Worm (Caenorhabditis elegans) whole organism, young adult: ENCODE results near the gene Y81B9A.2.
A peak's percentile ranks its signal among the peaks of the same experiment; 100 is the strongest.

Source experiments
- F22D6.2 ChIP-seq: sonication (generic microtip); optimal IDR thresholded peaks from 2 replicates; lab custom pipeline; 2016; ENCODE audit warnings: mild to moderate bottlenecking, missing genetic modification characterization, missing compliant biosample characterization
- F33H1.4 ChIP-seq: fragments of 200-800 bp; sonication (Bioruptor generic); IDR thresholded peaks from 2 replicates; pipeline ENCODE4 v1.3.6; 2022; ENCODE audit warnings: missing genetic modification reagents, missing genetic modification characterization, missing compliant biosample characterization
- F49E8.2 ChIP-seq: sonication (generic microtip); optimal IDR thresholded peaks from 3 replicates; lab custom pipeline; 2017; ENCODE audit warnings: missing genetic modification characterization, mild to moderate bottlenecking, missing compliant biosample characterization, antibody characterized with exemption, moderate library complexity; ENCODE audit not compliant: insufficient read depth
- T07F8.4 ChIP-seq: sonication (generic microtip); optimal IDR thresholded peaks from 2 replicates; lab custom pipeline; 2016; ENCODE audit warnings: mild to moderate bottlenecking, missing genetic modification characterization, moderate library complexity, missing compliant biosample characterization
- T26A5.8 ChIP-seq: sonication (generic microtip); optimal IDR thresholded peaks from 2 replicates; lab custom pipeline; 2016; ENCODE audit warnings: missing genetic modification characterization, missing compliant biosample characterization
- Y56A3A.18 ChIP-seq: fragments of 200-800 bp; sonication (Bioruptor generic); IDR thresholded peaks from 2 replicates; pipeline ENCODE4 v1.3.6; 2022; ENCODE audit warnings: missing genetic modification reagents, missing genetic modification characterization, missing compliant biosample characterization
- aptf-2 ChIP-seq: fragments of 200-800 bp; sonication (Bioruptor generic); conservative IDR thresholded peaks from 2 replicates; pipeline ENCODE4 v1.3.6; 2022; ENCODE audit warnings: missing genetic modification reagents, missing genetic modification characterization, missing compliant biosample characterization
- ceh-58 ChIP-seq: fragments of 200-800 bp; sonication (Bioruptor generic); IDR thresholded peaks from 2 replicates; pipeline ENCODE4 v1.3.6; 2022; ENCODE audit warnings: missing genetic modification characterization, missing compliant biosample characterization
- ceh-79 ChIP-seq: sonication (generic microtip); optimal IDR thresholded peaks from 2 replicates; lab custom pipeline; 2017; ENCODE audit warnings: mild to moderate bottlenecking, missing genetic modification characterization, missing compliant biosample characterization
- ceh-91 ChIP-seq: fragments of 200-800 bp; sonication (Bioruptor generic); IDR thresholded peaks from 2 replicates; pipeline ENCODE4 v1.3.6; 2022; ENCODE audit warnings: missing genetic modification reagents, missing genetic modification characterization, missing compliant biosample characterization
- die-1 ChIP-seq: sonication (generic microtip); optimal IDR thresholded peaks from 2 replicates; lab custom pipeline; 2016; ENCODE audit warnings: missing genotype, mild to moderate bottlenecking, missing genetic modification characterization, missing compliant biosample characterization
- dox-1 ChIP-seq: fragments of 200-800 bp; sonication (Bioruptor generic); IDR thresholded peaks from 2 replicates; pipeline ENCODE4 v1.3.6; 2022; ENCODE audit warnings: missing genetic modification reagents, missing genetic modification characterization, missing compliant biosample characterization
- egrh-3 ChIP-seq: fragments of 200-800 bp; sonication (Bioruptor generic); IDR thresholded peaks from 2 replicates; pipeline ENCODE4 v1.3.6; 2022; ENCODE audit warnings: missing genetic modification reagents, missing genetic modification characterization, missing compliant biosample characterization
- gei-17 ChIP-seq: fragments of 200-800 bp; sonication (Bioruptor generic); optimal IDR thresholded peaks from 2 replicates; lab custom pipeline; 2018; ENCODE audit warnings: mild to moderate bottlenecking, missing genetic modification characterization, missing compliant biosample characterization
- hrde-1 ChIP-seq: sonication (generic microtip); optimal IDR thresholded peaks from 2 replicates; lab custom pipeline; 2016; ENCODE audit warnings: missing genetic modification characterization, mild to moderate bottlenecking, missing compliant biosample characterization, moderate library complexity, missing genotype, missing genetic modification reagents, borderline replicate concordance
- lin-40 ChIP-seq: sonication (generic microtip); optimal IDR thresholded peaks from 2 replicates; lab custom pipeline; 2016; ENCODE audit warnings: missing genetic modification characterization, mild to moderate bottlenecking, missing compliant biosample characterization, missing genotype, missing genetic modification reagents
- lsl-1 ChIP-seq: fragments of 200-800 bp; sonication (Bioruptor generic); optimal IDR thresholded peaks from 2 replicates; lab custom pipeline; 2018; ENCODE audit warnings: mild to moderate bottlenecking, missing genetic modification characterization, moderate library complexity, missing compliant biosample characterization
- lsy-27 ChIP-seq: sonication (generic microtip); optimal IDR thresholded peaks from 2 replicates; lab custom pipeline; 2017; ENCODE audit warnings: missing genetic modification characterization, mild to moderate bottlenecking, missing compliant biosample characterization, antibody characterized with exemption, missing genotype, borderline replicate concordance; ENCODE audit not compliant: insufficient read depth
- mes-4 ChIP-seq: sonication (generic microtip); optimal IDR thresholded peaks from 2 replicates; lab custom pipeline; 2016; ENCODE audit warnings: missing genotype, missing genetic modification characterization, missing compliant biosample characterization
- mxl-1 ChIP-seq: sonication (generic microtip); optimal IDR thresholded peaks from 2 replicates; lab custom pipeline; 2016; ENCODE audit warnings: missing genetic modification characterization, missing compliant biosample characterization
- nhr-80 ChIP-seq: sonication (generic microtip); optimal IDR thresholded peaks from 2 replicates; lab custom pipeline; 2016; ENCODE audit warnings: missing genetic modification characterization, missing compliant biosample characterization
- sdz-38 ChIP-seq: sonication (generic microtip); optimal IDR thresholded peaks from 2 replicates; lab custom pipeline; 2016; ENCODE audit warnings: missing genotype, missing genetic modification characterization, missing compliant biosample characterization
- snpc-3.4 ChIP-seq: sonication (generic microtip); optimal IDR thresholded peaks from 2 replicates; lab custom pipeline; 2017; ENCODE audit warnings: missing genetic modification characterization, mild to moderate bottlenecking, missing compliant biosample characterization, antibody characterized with exemption, moderate library complexity, missing genotype, missing genetic modification reagents
- snpc-4 ChIP-seq, 5 experiments: fragments of 150-350 bp in 1 of 5; sonication (generic microtip) in 4 of 5; optimal IDR thresholded peaks; 2 replicates each; lab custom pipeline; 2014 to 2018; ENCODE audit warnings: missing genetic modification characterization in 5 of 5, missing biosample characterization in 3 of 5, antibody characterized with exemption in 2 of 5, mild to moderate bottlenecking in 2 of 5, missing compliant biosample characterization in 2 of 5, missing genotype in 2 of 5, moderate library complexity in 2 of 5, missing genetic modification reagents in 1 of 5
- tbp1 ChIP-seq: fragments of 200-800 bp; sonication (Bioruptor generic); optimal IDR thresholded peaks from 2 replicates; lab custom pipeline; 2018; ENCODE audit warnings: mild to moderate bottlenecking, missing genetic modification characterization, missing compliant biosample characterization
- zfh-2 ChIP-seq: fragments of 200-800 bp; sonication (Bioruptor generic); conservative IDR thresholded peaks from 2 replicates; pipeline ENCODE4 v1.3.6; 2022; ENCODE audit warnings: missing genetic modification reagents, missing genetic modification characterization, missing compliant biosample characterization
- ztf-22 ChIP-seq: fragments of 200-800 bp; sonication (Bioruptor generic); optimal IDR thresholded peaks from 2 replicates; lab custom pipeline; 2018; ENCODE audit warnings: mild to moderate bottlenecking, missing genetic modification characterization, moderate library complexity, missing compliant biosample characterization
- ztf-26 ChIP-seq: sonication (generic microtip); optimal IDR thresholded peaks from 2 replicates; lab custom pipeline; 2017; ENCODE audit warnings: missing genetic modification characterization, missing compliant biosample characterization

Gene Y81B9A.2

DNA sequence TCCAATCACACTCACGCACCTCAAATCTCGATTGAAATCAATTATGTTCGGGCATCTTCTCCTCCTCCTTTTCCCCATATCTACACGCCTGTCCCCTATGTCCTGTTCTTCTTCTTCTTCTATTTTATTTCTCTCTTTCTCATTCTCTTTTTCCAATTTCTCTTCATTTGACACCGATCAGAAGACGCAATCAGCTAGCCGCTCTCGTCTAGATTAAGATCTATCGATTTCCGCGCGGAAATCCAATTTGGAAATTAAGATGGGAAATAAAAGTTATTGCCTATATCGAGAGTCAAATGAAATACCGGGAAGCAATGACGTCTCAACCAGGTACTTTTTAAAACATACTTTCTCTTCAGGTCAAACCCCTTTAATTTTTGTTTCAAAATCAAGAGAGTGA lies 44.5 kb downstream of the Y81B9A.2 start (continued):
- TF ChIP-seq F49E8.2 (tag; lab: Kevin White, UChicago) (no peak), aptf-2 (GFP tag; lab: Robert Waterston, UW) (no peak)

DNA sequence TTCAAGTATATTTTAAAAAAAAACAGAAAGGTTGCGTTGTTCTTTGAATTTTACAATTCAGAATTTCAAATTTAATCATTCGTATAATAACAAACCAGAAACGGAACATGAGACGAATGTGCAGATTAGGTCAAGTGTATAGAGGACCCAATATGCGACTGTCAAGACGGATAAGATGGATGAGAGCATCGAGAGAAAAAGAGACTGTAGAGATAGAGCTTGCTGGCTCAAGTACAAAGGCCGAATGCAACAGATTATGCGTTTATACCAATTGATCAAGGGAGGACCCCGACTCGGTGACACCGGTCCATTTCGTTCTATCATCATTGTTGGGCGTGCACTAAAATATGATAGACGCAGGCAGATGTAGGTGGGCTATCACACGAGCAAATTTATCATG lies 46.4 kb downstream of the Y81B9A.2 start:
- TF ChIP-seq snpc-4 (GFP tag; optimal IDR thresholded peaks at IDR 0.05; lab: Kevin White, UChicago) (no peak), snpc-4 (tag; optimal IDR thresholded peaks at IDR 0.05; lab: Kevin White, UChicago) (no peak), gei-17 (GFP tag; lab: Kevin White, UChicago) (no peak), sdz-38 (tag; lab: Kevin White, UChicago) (no peak), egrh-3 (GFP tag; lab: Robert Waterston, UW) (no peak), ceh-79 (no peak), tbp1 (GFP tag; lab: Kevin White, UChicago) (no peak), T07F8.4 (tag; lab: Kevin White, UChicago) (no peak), mes-4 (no peak), mxl-1 (tag; lab: Kevin White, UChicago) (no peak), lin-40 (tag; lab: Kevin White, UChicago) (no peak), die-1 (tag; lab: Kevin White, UChicago) (no peak), hrde-1 (tag; lab: Kevin White, UChicago) (no peak)

DNA sequence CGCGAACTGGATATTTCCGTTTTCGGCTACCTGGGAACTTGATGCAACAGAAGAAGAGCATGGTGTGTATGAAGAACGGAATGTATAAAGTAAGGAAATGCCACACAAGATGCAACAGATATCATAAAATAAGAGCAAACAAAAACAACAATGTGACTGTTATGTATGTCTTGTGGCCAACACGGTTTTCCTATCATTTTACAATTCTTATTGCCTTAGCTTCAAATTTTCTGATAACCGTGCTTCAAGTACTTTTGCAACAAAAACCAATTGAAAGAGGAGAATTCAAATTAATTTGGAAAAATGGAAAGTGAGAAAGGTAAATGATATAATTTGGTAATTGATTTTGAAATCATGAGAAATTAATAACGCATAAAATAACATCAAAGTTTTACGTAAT lies 47.6 kb downstream of the Y81B9A.2 start:
- TF ChIP-seq ceh-91 (no peak), nhr-80 (tag; lab: Kevin White, UChicago) (peak; percentile 33)

DNA sequence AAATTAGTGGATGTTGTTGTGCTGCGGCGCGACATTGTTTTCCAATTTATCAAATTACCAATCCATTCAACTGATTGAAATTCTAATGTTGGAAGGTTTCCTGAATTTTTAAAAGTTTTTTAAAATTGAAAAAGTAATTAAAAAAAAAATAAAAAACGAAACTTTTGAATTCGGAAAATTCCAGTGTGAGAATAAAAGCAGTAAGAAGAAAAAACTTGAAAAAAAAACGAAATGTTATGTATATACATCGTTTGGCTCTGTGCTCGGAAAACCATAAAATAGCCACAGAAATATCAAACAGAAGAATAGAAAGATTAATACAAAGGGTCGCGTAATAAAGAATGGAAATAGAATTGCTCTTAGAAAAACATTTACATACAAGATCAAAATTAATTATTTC lies 48.1 kb downstream of the Y81B9A.2 start, which contains the start of gene vav-1:
TSS of gene vav-1 (minus strand) at position 101 of the 400 bp plus-strand sequence.
- TF ChIP-seq Y56A3A.18 (GFP tag; lab: Robert Waterston, UW) (no peak), ztf-22 (no peak), T26A5.8 (tag; lab: Kevin White, UChicago) (no peak), F22D6.2 (tag; lab: Kevin White, UChicago) (no peak), lsl-1 (GFP tag; lab: Kevin White, UChicago) (no peak), lsy-27 (tag; lab: Kevin White, UChicago) (no peak), ztf-26 (tag; lab: Kevin White, UChicago) (no peak), die-1 (tag; lab: Kevin White, UChicago) (no peak), snpc-3.4 (tag; lab: Kevin White, UChicago) (no peak), mes-4 (no peak)

DNA sequence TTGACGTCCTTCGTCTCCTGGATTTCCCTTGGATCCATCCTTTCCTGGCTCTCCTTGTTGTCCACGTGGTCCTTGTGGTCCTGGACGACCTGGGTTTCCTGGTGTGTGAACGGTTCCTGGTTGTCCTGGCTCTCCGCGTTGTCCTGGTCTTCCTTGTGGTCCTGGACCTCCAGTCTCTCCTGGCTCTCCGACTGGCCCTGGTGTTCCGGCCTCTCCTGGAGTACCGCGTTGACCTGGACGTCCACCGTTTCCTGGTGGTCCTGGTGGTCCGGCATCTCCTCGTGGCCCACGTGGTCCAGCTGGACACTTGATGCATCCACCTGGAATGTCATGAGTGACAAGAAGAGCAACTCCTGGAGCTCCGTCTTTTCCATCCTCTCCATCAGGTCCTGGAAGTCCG lies 49.9 kb downstream of the Y81B9A.2 start:
- peak; percentile 67; the same call in 1 of the 2 replicates for TF ChIP-seq egrh-3 (GFP tag; lab: Robert Waterston, UW)
- TF ChIP-seq dox-1: 0 out of 2 replicates have a peak, but pooled peaks have one; percentile 25
- TF ChIP-seq zfh-2: peak; percentile 93
- 0 out of 2 replicates have a peak, but pooled peaks have one; percentile 46 for TF ChIP-seq ceh-58 (GFP tag; lab: Robert Waterston, UW)
- no peak for TF ChIP-seq T07F8.4 (tag; lab: Kevin White, UChicago)
- no peak for TF ChIP-seq F33H1.4 (GFP tag; lab: Robert Waterston, UW)
